Worm (Caenorhabditis elegans): ENCODE results near the gene F15D4.2.

DNA sequence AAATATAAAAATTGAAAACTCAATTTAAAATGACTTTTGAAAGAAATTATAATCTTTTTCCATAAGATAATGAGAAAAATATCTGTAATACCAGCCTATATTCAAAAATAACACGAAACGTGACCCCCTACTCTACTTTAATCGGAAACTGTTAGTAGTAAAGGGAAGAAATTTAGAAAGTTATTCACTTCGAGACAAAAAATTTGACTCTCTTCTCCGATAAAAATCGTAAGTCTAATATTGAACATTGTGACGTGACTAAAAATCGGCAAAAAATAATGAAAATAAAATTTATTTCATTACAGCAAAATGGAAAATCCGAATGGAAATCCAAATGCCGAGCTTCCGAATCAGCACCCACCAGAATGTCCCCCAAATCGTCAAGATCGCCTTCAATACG, 33.0 kb downstream of the F15D4.2 start, which contains the start of gene F15D4.6:
- TF ChIP-seq fkh-10 (GFP tag; optimal IDR thresholded peaks at IDR 0.05), result no peak
- TF ChIP-seq ceh-9 (tag; optimal IDR thresholded peaks at IDR 0.05), result no peak
- no peak for TF ChIP-seq K09A11.1 (tag; optimal IDR thresholded peaks at IDR 0.05; ENCODE audit: insufficient read depth)
- no peak for TF ChIP-seq pha-2 (tag; optimal IDR thresholded peaks at IDR 0.05)
- no peak for TF ChIP-seq ceh-31 (tag; optimal IDR thresholded peaks at IDR 0.05)
- no peak for TF ChIP-seq hlh-13 (GFP tag; optimal IDR thresholded peaks at IDR 0.05)
- TF ChIP-seq pha-4 (tag; optimal IDR thresholded peaks at IDR 0.05), result no peak
- no peak for TF ChIP-seq elt-2 (tag; optimal IDR thresholded peaks at IDR 0.05)
- no peak for TF ChIP-seq pag-3 (tag; optimal IDR thresholded peaks at IDR 0.05; ENCODE audit: borderline replicate concordance)
- no peak for TF ChIP-seq nhr-232 (tag; optimal IDR thresholded peaks at IDR 0.05)
- no peak for TF ChIP-seq ztf-16 (tag; optimal IDR thresholded peaks at IDR 0.05)

Data from whole organism, late embryonic.